Fruit fly (Drosophila melanogaster) whole organism, wandering third instar larva: ENCODE results near the gene RpS10b.

Source experiments
- Abd-B ChIP-seq: fragments of >200 bp; optimal IDR thresholded peaks from 2 replicates; lab custom pipeline; 2017; ENCODE audit warnings: missing biosample characterization, missing genetic modification characterization
- Dfd ChIP-seq: fragments of >200 bp; optimal IDR thresholded peaks from 2 replicates; lab custom pipeline; 2017; ENCODE audit warnings: missing biosample characterization, missing genetic modification characterization
- HLH106 ChIP-seq: fragments of 200-800 bp; optimal IDR thresholded peaks from 3 replicates; lab custom pipeline; 2019; ENCODE audit warnings: missing biosample characterization, mild to moderate bottlenecking, missing genetic modification characterization, moderate library complexity
- Hnf4 ChIP-seq: fragments of 200-800 bp; sonication (Bioruptor generic); optimal IDR thresholded peaks from 2 replicates; lab custom pipeline; 2016; ENCODE audit warnings: missing biosample characterization, mild to moderate bottlenecking, missing genetic modification characterization
- OdsH ChIP-seq: fragments of 200-800 bp; sonication (Bioruptor generic); optimal IDR thresholded peaks from 2 replicates; lab custom pipeline; 2016; ENCODE audit warnings: missing biosample characterization, mild to moderate bottlenecking, missing genetic modification characterization
- dl ChIP-seq, 2 experiments: fragments of 175-275, 200-275 bp in 1 of 2; fragments of 200-275 bp in 1 of 2; sonication (Bioruptor generic); optimal IDR thresholded peaks; lab custom pipeline; 2018; ENCODE audit warnings: mild to moderate bottlenecking in 2 of 2, missing biosample characterization in 2 of 2, missing genetic modification characterization in 2 of 2, moderate library complexity in 2 of 2; ENCODE audit not compliant: partially characterized antibody in 2 of 2, insufficient read depth in 1 of 2
- dsf ChIP-seq: sonication (Bioruptor generic); optimal IDR thresholded peaks from 2 replicates; lab custom pipeline; 2016; ENCODE audit warnings: missing biosample characterization, missing genetic modification characterization, borderline replicate concordance
- fru ChIP-seq: fragments of 200-800 bp; sonication (Bioruptor generic); optimal IDR thresholded peaks from 3 replicates; lab custom pipeline; 2016; ENCODE audit warnings: missing biosample characterization, mild to moderate bottlenecking, missing genetic modification characterization
- pan ChIP-seq: fragments of >200 bp; optimal IDR thresholded peaks from 2 replicates; lab custom pipeline; 2017
- psq ChIP-seq: fragments of 200-800 bp; sonication (Bioruptor generic); optimal IDR thresholded peaks from 3 replicates; lab custom pipeline; 2017; ENCODE audit warnings: missing biosample characterization, mild to moderate bottlenecking, missing genetic modification characterization, moderate library complexity
- usp ChIP-seq: fragments of >200 bp; optimal IDR thresholded peaks from 2 replicates; lab custom pipeline; 2017; ENCODE audit warnings: missing biosample characterization, missing genetic modification characterization
- woc ChIP-seq: sonication (Bioruptor generic); optimal IDR thresholded peaks from 2 replicates; lab custom pipeline; 2016; ENCODE audit warnings: missing biosample characterization, mild to moderate bottlenecking, missing genetic modification characterization

- TF ChIP-seq woc (GFP tag; lab: Kevin White, UChicago): no peak
- TF ChIP-seq pan (lab: Kevin White, UChicago): no peak
- TF ChIP-seq Hnf4 (GFP tag; lab: Kevin White, UChicago): no peak
- TF ChIP-seq usp (GFP tag; lab: Kevin White, UChicago): no peak
- no peak for TF ChIP-seq Dfd (GFP tag; lab: Kevin White, UChicago)
- no peak for TF ChIP-seq dl (GFP tag; optimal IDR thresholded peaks at IDR 0.05; lab: Kevin White, UChicago; ENCODE audit: insufficient read depth in 1 of 2, partially characterized antibody in 2 of 2)
- no peak for TF ChIP-seq HLH106
- no peak for TF ChIP-seq fru
- no peak for TF ChIP-seq psq (GFP tag; lab: Kevin White, UChicago)
- no peak for TF ChIP-seq dsf (GFP tag; lab: Kevin White, UChicago)
- no peak for TF ChIP-seq Abd-B (GFP tag; lab: Kevin White, UChicago)
- no peak for TF ChIP-seq OdsH
These were observed 15.9 kb upstream of the RpS10b start, which contains the start of gene CG14218 for dm6 chrX:19581881-19582280.
